Worm (Caenorhabditis elegans) whole organism, late embryonic: ENCODE measurements around the gene ugt-57.

Experiments
- ceh-9 ChIP-seq: sonication (generic microtip); optimal IDR thresholded peaks from 2 replicates; lab custom pipeline; 2016; ENCODE audit warnings: mild to moderate bottlenecking, missing genetic modification characterization, inconsistent platforms, missing compliant biosample characterization
- nhr-11 ChIP-seq: fragments of 150-350 bp; optimal IDR thresholded peaks from 2 replicates; lab custom pipeline; 2014; ENCODE audit warnings: missing biosample characterization, missing genetic modification characterization
- sox-2 ChIP-seq: fragments of 200-800 bp; sonication (Bioruptor generic); IDR thresholded peaks from 2 replicates; pipeline ENCODE4 v1.3.6; 2022; ENCODE audit warnings: missing genetic modification reagents, missing genetic modification characterization, missing compliant biosample characterization

DNA sequence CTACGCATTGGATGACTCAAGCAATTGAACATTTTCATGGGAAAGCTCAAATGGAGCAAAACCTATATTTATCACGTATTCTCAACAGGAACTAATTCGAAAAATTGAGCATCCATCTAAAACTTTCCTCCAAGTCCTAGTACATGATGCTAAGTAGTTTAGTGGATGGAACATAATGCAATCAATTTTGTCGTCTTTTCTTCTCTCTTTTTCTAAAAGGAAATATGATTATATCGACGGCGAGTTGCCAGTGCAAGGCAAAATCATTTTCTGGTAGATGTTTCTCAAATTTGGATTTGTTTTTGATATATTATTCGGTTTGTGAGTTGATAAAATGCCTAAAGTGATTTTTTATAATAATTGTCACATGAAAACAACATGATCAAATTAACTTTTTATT is 49.2 kb downstream of the ugt-57 start:
- TF ChIP-seq ceh-9 (tag; lab: Kevin White, UChicago) (no peak), sox-2 (GFP tag; lab: Robert Waterston, UW) (no peak), nhr-11 (tag; lab: Kevin White, UChicago) (no peak)
